Fruit fly (Drosophila melanogaster) whole organism, embryonic: ENCODE data around the gene spo.

Source experiments
- Ada2b ChIP-seq: fragments of 200-800 bp; sonication (Bioruptor generic); IDR thresholded peaks from 2 replicates; pipeline ENCODE4 v1.3.6; 2022; ENCODE audit warnings: missing biosample characterization, missing genetic modification characterization
- CG10462 ChIP-seq: fragments of 200-800 bp; sonication (Bioruptor generic); optimal IDR thresholded peaks from 2 replicates; lab custom pipeline; 2016; ENCODE audit warnings: missing biosample characterization, missing genetic modification characterization
- CG10979 ChIP-seq: fragments of 200-800 bp; sonication (Bioruptor generic); optimal IDR thresholded peaks from 2 replicates; lab custom pipeline; 2018; ENCODE audit warnings: missing biosample characterization, mild to moderate bottlenecking, missing genetic modification characterization, moderate library complexity
- CG11398 ChIP-seq: fragments of 200-800 bp; sonication (Bioruptor generic); optimal IDR thresholded peaks from 2 replicates; lab custom pipeline; 2016; ENCODE audit warnings: missing biosample characterization, missing genetic modification characterization
- CG11695 ChIP-seq: fragments of 200-800 bp; sonication (Bioruptor generic); IDR thresholded peaks from 3 replicates; pipeline ENCODE4 v1.3.6; 2022; ENCODE audit warnings: missing biosample characterization, missing genetic modification characterization
- CG12071 ChIP-seq: fragments of 200-800 bp; sonication (Bioruptor generic); optimal IDR thresholded peaks from 3 replicates; lab custom pipeline; 2018; ENCODE audit warnings: missing biosample characterization, mild to moderate bottlenecking, missing genetic modification characterization
- CG12391 ChIP-seq: fragments of 200-800 bp; sonication (Bioruptor generic); optimal IDR thresholded peaks from 3 replicates; lab custom pipeline; 2018; ENCODE audit warnings: missing biosample characterization, mild to moderate bottlenecking, missing genetic modification characterization, moderate library complexity
- CG13424 ChIP-seq: fragments of 200-800 bp; sonication (Bioruptor generic); optimal IDR thresholded peaks from 2 replicates; lab custom pipeline; 2019; ENCODE audit warnings: missing biosample characterization, mild to moderate bottlenecking, missing genetic modification characterization, moderate library complexity
- CG14441 ChIP-seq: fragments of 200-800 bp; sonication (Bioruptor generic); IDR thresholded peaks from 2 replicates; pipeline ENCODE4 v1.3.6; 2022; ENCODE audit warnings: missing biosample characterization, missing genetic modification characterization
- CG17328 ChIP-seq: fragments of 200-800 bp; sonication (Bioruptor generic); IDR thresholded peaks from 2 replicates; pipeline ENCODE4 v1.3.6; 2022; ENCODE audit warnings: missing biosample characterization, missing genetic modification characterization
- CG18599 ChIP-seq: fragments of 200-800 bp; sonication (Bioruptor generic); optimal IDR thresholded peaks from 3 replicates; lab custom pipeline; 2017; ENCODE audit warnings: missing biosample characterization, missing genetic modification characterization, mild to moderate bottlenecking, moderate library complexity, missing genetic modification reagents
- CG31441 ChIP-seq: fragments of 200-800 bp; sonication (Bioruptor generic); IDR thresholded peaks from 2 replicates; pipeline ENCODE4 v1.3.6; 2022; ENCODE audit warnings: missing biosample characterization, missing genetic modification characterization
- CG34422 ChIP-seq: fragments of 200-800 bp; sonication (Bioruptor generic); IDR thresholded peaks from 3 replicates; pipeline ENCODE4 v1.3.6; 2022; ENCODE audit warnings: missing biosample characterization, missing genetic modification characterization
- CG5953 ChIP-seq: fragments of 200-800 bp; sonication (Bioruptor generic); IDR thresholded peaks from 2 replicates; pipeline ENCODE4 v1.3.6; 2022; ENCODE audit warnings: missing biosample characterization, missing genetic modification characterization
- CG7745 ChIP-seq: fragments of 200-800 bp; sonication (Bioruptor generic); optimal IDR thresholded peaks from 2 replicates; lab custom pipeline; 2018; ENCODE audit warnings: missing biosample characterization, mild to moderate bottlenecking, missing genetic modification characterization, moderate library complexity
- CG7839 ChIP-seq: fragments of 200-800 bp; sonication (Bioruptor generic); optimal IDR thresholded peaks from 3 replicates; lab custom pipeline; 2018; ENCODE audit warnings: missing biosample characterization, mild to moderate bottlenecking, missing genetic modification characterization, moderate library complexity
- CG8388 ChIP-seq: fragments of 200-800 bp; sonication (Bioruptor generic); optimal IDR thresholded peaks from 2 replicates; lab custom pipeline; 2019; ENCODE audit warnings: missing biosample characterization, mild to moderate bottlenecking, missing genetic modification characterization, moderate library complexity
- HLH3B ChIP-seq: fragments of 200-800 bp; sonication (Bioruptor generic); IDR thresholded peaks from 2 replicates; pipeline ENCODE4 v1.3.6; 2022; ENCODE audit warnings: missing biosample characterization, missing genetic modification characterization
- HLH54F ChIP-seq: fragments of 200-800 bp; sonication (Bioruptor generic); optimal IDR thresholded peaks from 3 replicates; lab custom pipeline; 2016; ENCODE audit warnings: missing biosample characterization, missing genetic modification characterization
- Kr ChIP-seq: fragments of 200-800 bp; sonication (Bioruptor generic); optimal IDR thresholded peaks from 2 replicates; lab custom pipeline; 2017; ENCODE audit warnings: missing biosample characterization, mild to moderate bottlenecking, missing genetic modification characterization
- MESR4 ChIP-seq: fragments of 200-800 bp; sonication (Bioruptor generic); optimal IDR thresholded peaks from 2 replicates; lab custom pipeline; 2018; ENCODE audit warnings: missing biosample characterization, mild to moderate bottlenecking, missing genetic modification characterization, moderate library complexity
- Mes4 ChIP-seq: fragments of 200-800 bp; sonication (Bioruptor generic); optimal IDR thresholded peaks from 2 replicates; lab custom pipeline; 2016; ENCODE audit warnings: missing biosample characterization, missing genetic modification characterization
- Myb ChIP-seq: fragments of 200-800 bp; sonication (Bioruptor generic); optimal IDR thresholded peaks from 2 replicates; lab custom pipeline; 2016; ENCODE audit warnings: missing biosample characterization, missing genetic modification characterization
- Nf-YC ChIP-seq: fragments of 200-800 bp; optimal IDR thresholded peaks from 3 replicates; lab custom pipeline; 2019; ENCODE audit warnings: missing biosample characterization, mild to moderate bottlenecking, missing genetic modification characterization, moderate library complexity
- Oli ChIP-seq: fragments of 200-800 bp; sonication (Bioruptor generic); optimal IDR thresholded peaks from 2 replicates; lab custom pipeline; 2018; ENCODE audit warnings: missing biosample characterization, mild to moderate bottlenecking, missing genetic modification characterization, moderate library complexity
- PHDP ChIP-seq: fragments of 200-800 bp; sonication (Bioruptor generic); optimal IDR thresholded peaks from 3 replicates; lab custom pipeline; 2018; ENCODE audit warnings: missing biosample characterization, mild to moderate bottlenecking, missing genetic modification characterization, moderate library complexity
- Tbp ChIP-seq: fragments of >200 bp; optimal IDR thresholded peaks from 2 replicates; lab custom pipeline; 2018; ENCODE audit warnings: missing biosample characterization, missing genetic modification characterization
- Xbp1 ChIP-seq: fragments of 200-800 bp; sonication (Bioruptor generic); optimal IDR thresholded peaks from 3 replicates; lab custom pipeline; 2016; ENCODE audit warnings: missing biosample characterization, mild to moderate bottlenecking, missing genetic modification characterization
- Xrp1 ChIP-seq: fragments of 200-800 bp; sonication (Bioruptor generic); IDR thresholded peaks from 2 replicates; pipeline ENCODE4 v1.3.6; 2022; ENCODE audit warnings: missing biosample characterization, missing genetic modification characterization
- al ChIP-seq: fragments of 200-800 bp; sonication (Bioruptor generic); IDR thresholded peaks from 2 replicates; pipeline ENCODE4 v1.3.6; 2022; ENCODE audit warnings: missing biosample characterization, missing genetic modification characterization
- az2 ChIP-seq: fragments of 200-800 bp; sonication (Bioruptor generic); optimal IDR thresholded peaks from 3 replicates; lab custom pipeline; 2016; ENCODE audit warnings: missing biosample characterization, missing genetic modification characterization
- cato ChIP-seq: fragments of 200-800 bp; sonication (Bioruptor generic); optimal IDR thresholded peaks from 2 replicates; lab custom pipeline; 2016; ENCODE audit warnings: missing biosample characterization, missing genetic modification characterization, borderline replicate concordance
- ci ChIP-seq: fragments of 200-800 bp; sonication (Bioruptor generic); IDR thresholded peaks from 3 replicates; pipeline ENCODE4 v1.3.6; 2022; ENCODE audit warnings: missing biosample characterization, missing genetic modification characterization
- crp ChIP-seq, 2 experiments: fragments of 200-800 bp; sonication (Bioruptor generic); optimal IDR thresholded peaks; 2 replicates in 1 of 2; 3 replicates in 1 of 2; lab custom pipeline; 2017; ENCODE audit warnings: missing biosample characterization in 2 of 2, missing genetic modification characterization in 2 of 2, mild to moderate bottlenecking in 1 of 2, moderate library complexity in 1 of 2
- dimm ChIP-seq: fragments of 200-800 bp; sonication (Bioruptor generic); IDR thresholded peaks from 2 replicates; pipeline ENCODE4 v1.3.6; 2022; ENCODE audit warnings: missing biosample characterization, missing genetic modification characterization
- gcm2 ChIP-seq: fragments of 200-800 bp; sonication (Bioruptor generic); optimal IDR thresholded peaks from 2 replicates; lab custom pipeline; 2016; ENCODE audit warnings: missing biosample characterization, missing genetic modification characterization
- jigr1 ChIP-seq: fragments of 200-800 bp; sonication (Bioruptor generic); IDR thresholded peaks from 3 replicates; pipeline ENCODE4 v1.3.6; 2022; ENCODE audit warnings: missing biosample characterization, missing genetic modification characterization
- luna ChIP-seq: fragments of 200-800 bp; sonication (Bioruptor generic); optimal IDR thresholded peaks from 2 replicates; lab custom pipeline; 2016; ENCODE audit warnings: missing biosample characterization, missing genetic modification characterization
- nau ChIP-seq: fragments of 200-800 bp; sonication (Bioruptor generic); optimal IDR thresholded peaks from 3 replicates; lab custom pipeline; 2017; ENCODE audit warnings: missing biosample characterization, mild to moderate bottlenecking, missing genetic modification characterization, missing genetic modification reagents
- nerfin-1 ChIP-seq: fragments of 200-800 bp; sonication (Bioruptor generic); optimal IDR thresholded peaks from 3 replicates; lab custom pipeline; 2019; ENCODE audit warnings: missing biosample characterization, mild to moderate bottlenecking, missing genetic modification characterization, moderate library complexity
- phol ChIP-seq: fragments of 200-800 bp; sonication (Bioruptor generic); optimal IDR thresholded peaks from 3 replicates; lab custom pipeline; 2018; ENCODE audit warnings: missing biosample characterization, mild to moderate bottlenecking, missing genetic modification characterization, moderate library complexity
- pnt ChIP-seq: fragments of 200-800 bp; sonication (Bioruptor generic); optimal IDR thresholded peaks from 3 replicates; lab custom pipeline; 2016; ENCODE audit warnings: missing biosample characterization, missing genetic modification characterization
- pzg ChIP-seq: fragments of 200-800 bp; sonication (Bioruptor generic); optimal IDR thresholded peaks from 3 replicates; lab custom pipeline; 2018; ENCODE audit warnings: missing biosample characterization, mild to moderate bottlenecking, missing genetic modification characterization, moderate library complexity
- row ChIP-seq: fragments of 200-800 bp; sonication (Bioruptor generic); IDR thresholded peaks from 3 replicates; pipeline ENCODE4 v1.3.6; 2022; ENCODE audit warnings: missing biosample characterization, missing genetic modification characterization
- salm ChIP-seq: fragments of 200-800 bp; sonication (Bioruptor generic); optimal IDR thresholded peaks from 2 replicates; lab custom pipeline; 2018; ENCODE audit warnings: missing biosample characterization, mild to moderate bottlenecking, missing genetic modification characterization
- sens ChIP-seq: fragments of 200-800 bp; sonication (Bioruptor generic); peaks from one replicate; lab custom pipeline; 2016; ENCODE audit warnings: missing biosample characterization, missing genetic modification characterization
- sisA ChIP-seq: fragments of 200-800 bp; sonication (Bioruptor generic); IDR thresholded peaks from 2 replicates; pipeline ENCODE4 v1.3.6; 2022; ENCODE audit warnings: missing biosample characterization, missing genetic modification characterization
- toy ChIP-seq: fragments of 200-800 bp; sonication (Bioruptor generic); IDR thresholded peaks from 2 replicates; pipeline ENCODE4 v1.3.6; 2022; ENCODE audit warnings: missing biosample characterization, missing genetic modification characterization
- unpg ChIP-seq: fragments of 200-800 bp; sonication (Bioruptor generic); optimal IDR thresholded peaks from 3 replicates; lab custom pipeline; 2018; ENCODE audit warnings: missing biosample characterization, mild to moderate bottlenecking, missing genetic modification characterization, moderate library complexity
- wdn ChIP-seq: fragments of 200-800 bp; sonication (Bioruptor generic); IDR thresholded peaks from 2 replicates; pipeline ENCODE4 v1.3.6; 2022; ENCODE audit warnings: missing biosample characterization, missing genetic modification characterization
- wek ChIP-seq: fragments of 200-800 bp; sonication (Bioruptor generic); optimal IDR thresholded peaks from 3 replicates; lab custom pipeline; 2018; ENCODE audit warnings: missing biosample characterization, mild to moderate bottlenecking, missing genetic modification characterization, moderate library complexity

spo gene

DNA sequence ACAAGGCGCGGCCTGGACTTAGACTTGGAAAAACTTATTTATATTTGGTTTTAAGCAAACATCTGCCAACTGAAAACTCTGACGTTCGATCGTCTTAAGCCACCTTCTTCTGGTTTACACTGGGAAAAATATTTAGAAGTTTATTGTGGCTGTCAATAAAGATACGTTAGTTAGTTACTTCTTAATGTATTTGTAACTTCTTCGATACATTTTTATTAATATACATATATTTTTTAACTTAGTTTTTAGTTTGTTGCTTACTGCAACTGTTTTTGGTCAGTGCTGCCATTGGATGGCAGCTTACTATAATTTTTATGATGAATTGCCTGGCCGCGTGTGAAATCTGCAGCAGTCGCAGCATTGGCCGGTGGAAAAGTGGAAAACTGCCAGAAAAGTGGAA is 17.1 kb upstream of the spo start (continued):
- peak; percentile 49 for TF ChIP-seq sens (GFP tag; lab: Kevin White, UChicago)
- TF ChIP-seq al = no peak
- no peak for TF ChIP-seq cato (GFP tag; lab: Kevin White, UChicago)
- no peak for TF ChIP-seq Nf-YC (tag; lab: Kevin White, UChicago)
- no peak for TF ChIP-seq toy
- peak; percentile 14 for TF ChIP-seq CG8388
- TF ChIP-seq CG13424 (tag; lab: Kevin White, UChicago) = peak; percentile 12
- TF ChIP-seq MESR4 = no peak
- TF ChIP-seq Xrp1 (GFP tag; lab: Robert Waterston, UW) = peak; percentile 58; the same call in 1 of the 2 replicates
- TF ChIP-seq Ada2b (GFP tag; lab: Robert Waterston, UW) = 0 out of 2 replicates have a peak, but pooled peaks have one; percentile 44
- no peak for TF ChIP-seq jigr1 (GFP tag; lab: Robert Waterston, UW)
- no peak for TF ChIP-seq salm (tag; lab: Kevin White, UChicago)
- TF ChIP-seq CG10979 = peak; percentile 43
- no peak for TF ChIP-seq pzg (GFP tag; lab: Kevin White, UChicago)
- TF ChIP-seq CG5953 = no peak
- TF ChIP-seq wek = no peak
- peak; percentile 22; the same call in 1 of the 2 replicates for TF ChIP-seq sisA (GFP tag; lab: Robert Waterston, UW)
- TF ChIP-seq gcm2 = no peak
- TF ChIP-seq wdn (GFP tag; lab: Robert Waterston, UW) = no peak
- TF ChIP-seq nerfin-1 (tag; lab: Kevin White, UChicago) = no peak
- TF ChIP-seq CG10462 (GFP tag; lab: Kevin White, UChicago) = no peak
- TF ChIP-seq unpg (GFP tag; lab: Kevin White, UChicago) = peak; percentile 39
- peak; percentile 46; the same call in 1 of the 2 replicates for TF ChIP-seq CG31441
- TF ChIP-seq CG7745 (tag; lab: Kevin White, UChicago) = no peak
- TF ChIP-seq crp (GFP tag; optimal IDR thresholded peaks at IDR 0.05; lab: Kevin White, UChicago) = no peak
- TF ChIP-seq HLH3B (GFP tag; lab: Robert Waterston, UW) = 0 out of 2 replicates have a peak, but pooled peaks have one; percentile 21
- no peak for TF ChIP-seq CG18599 (GFP tag; lab: Kevin White, UChicago)
- TF ChIP-seq row = 0 out of 3 replicates have a peak, but pooled peaks have one; percentile 9
- TF ChIP-seq CG11695 (GFP tag; lab: Robert Waterston, UW) = no peak
- no peak for TF ChIP-seq dimm (GFP tag; lab: Robert Waterston, UW)
- no peak for TF ChIP-seq CG12071 (GFP tag; lab: Kevin White, UChicago)
- TF ChIP-seq pnt (GFP tag; lab: Kevin White, UChicago) = no peak
- TF ChIP-seq Mes4 (GFP tag; lab: Kevin White, UChicago) = no peak
- peak; percentile 41; the same call in 1 of the 2 replicates for TF ChIP-seq CG17328 (GFP tag; lab: Robert Waterston, UW)
- no peak for TF ChIP-seq nau
- no peak for TF ChIP-seq Kr (GFP tag; lab: Kevin White, UChicago)
- peak; percentile 47 for TF ChIP-seq phol
- no peak for TF ChIP-seq CG11398
- no peak for TF ChIP-seq Tbp (GFP tag; lab: Kevin White, UChicago)
- TF ChIP-seq CG14441 (GFP tag; lab: Robert Waterston, UW) = 0 out of 2 replicates have a peak, but pooled peaks have one; percentile 26
- TF ChIP-seq CG12391 (tag; lab: Kevin White, UChicago) = peak; percentile 34
- TF ChIP-seq az2 (GFP tag; lab: Kevin White, UChicago) = peak; percentile 8
- TF ChIP-seq ci = peak; percentile 32; the same call in 1 of the 3 replicates
- TF ChIP-seq HLH54F (GFP tag; lab: Kevin White, UChicago) = no peak
- TF ChIP-seq Xbp1 (GFP tag; lab: Kevin White, UChicago) = peak; percentile 29
- TF ChIP-seq Myb = no peak
- TF ChIP-seq CG7839 (tag; lab: Kevin White, UChicago) = peak; percentile 46
- no peak for TF ChIP-seq PHDP (tag; lab: Kevin White, UChicago)
- 0 out of 3 replicates have a peak, but pooled peaks have one; percentile 22 for TF ChIP-seq CG34422 (GFP tag; lab: Robert Waterston, UW)
- peak; percentile 22 for TF ChIP-seq Oli (tag; lab: Kevin White, UChicago)
- no peak for TF ChIP-seq luna (GFP tag; lab: Kevin White, UChicago)
